Worm (Caenorhabditis elegans): Measurements from ENCODE around the gene fipr-11.

ce11 chrV:9930612-9931065 is 24.6 kb upstream of the fipr-11 start, which contains the start of the genes rmh-2 and suds-3:
- no peak for TF ChIP-seq hlh-11 (tag; optimal IDR thresholded peaks at IDR 0.05)
- no peak for TF ChIP-seq lin-13 (GFP tag; optimal IDR thresholded peaks at IDR 0.05)
- TF ChIP-seq nhr-76 (tag; optimal IDR thresholded peaks at IDR 0.05) = no peak
- no peak for TF ChIP-seq lin-29 (GFP tag; IDR thresholded peaks at IDR 0.05)
